Fruit fly (Drosophila melanogaster): ENCODE results near the gene CG32281.

CG32281 gene

dm6 chr3L:3126478-3126877 is 42.7 kb upstream of the CG32281 start:
- no peak for TF ChIP-seq spab (GFP tag; optimal IDR thresholded peaks at IDR 0.05)
- peak; percentile 44 for TF ChIP-seq svp (GFP tag)
- TF ChIP-seq ss (GFP tag; optimal IDR thresholded peaks at IDR 0.05): peak in 1 of 2 experiments; percentile 10

DNA sequence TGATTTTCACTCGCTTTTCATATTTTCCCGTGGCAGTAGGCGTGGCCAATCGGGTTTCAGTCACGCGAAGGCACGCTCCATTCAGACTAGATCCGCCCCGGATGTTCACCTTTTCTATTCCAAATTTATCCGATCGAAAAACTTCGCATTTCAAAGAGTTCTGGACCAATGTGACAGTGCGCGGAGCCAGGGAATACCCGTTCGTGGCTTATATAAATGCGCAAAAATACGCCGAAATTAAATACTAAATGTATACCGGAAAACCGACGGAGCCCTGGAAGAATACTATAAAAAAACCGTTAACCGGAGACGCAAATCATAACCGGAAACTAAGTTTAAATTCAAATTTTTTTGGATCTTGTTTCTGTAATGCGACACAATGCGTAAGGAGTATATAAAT is 41.6 kb upstream of the CG32281 start, which contains the start of gene promL:
promL (minus strand) TSS at position 181 of the 400 bp plus-strand sequence.
- TF ChIP-seq Sox14 (GFP tag; optimal IDR thresholded peaks at IDR 0.05): peak; percentile 78
- no peak for TF ChIP-seq CG9139 (GFP tag; optimal IDR thresholded peaks at IDR 0.05)
- no peak for TF ChIP-seq CG34406 (GFP tag; optimal IDR thresholded peaks at IDR 0.05)
- no peak for TF ChIP-seq acj6 (GFP tag; optimal IDR thresholded peaks at IDR 0.05)
- TF ChIP-seq CG15336 (GFP tag; IDR thresholded peaks at IDR 0.05): peak; percentile 20; the same call in 1 of the 2 replicates
- no peak for TF ChIP-seq fd85E (GFP tag; optimal IDR thresholded peaks at IDR 0.05)
- peak; percentile 38 for TF ChIP-seq CG3919 (GFP tag; optimal IDR thresholded peaks at IDR 0.05)
- TF ChIP-seq Hr39 (GFP tag; optimal IDR thresholded peaks at IDR 0.05): peak; percentile 16
- no peak for TF ChIP-seq CG6276 (GFP tag; optimal IDR thresholded peaks at IDR 0.05)
- peak; percentile 27 for TF ChIP-seq CG31627 (GFP tag; optimal IDR thresholded peaks at IDR 0.05)
- no peak for TF ChIP-seq CG10631 (GFP tag; optimal IDR thresholded peaks at IDR 0.05)
- TF ChIP-seq CG1621 (tag; optimal IDR thresholded peaks at IDR 0.05): peak; percentile 88
- TF ChIP-seq CG6792 (GFP tag; optimal IDR thresholded peaks at IDR 0.05): no peak
- peak; percentile 0 for TF ChIP-seq dac (GFP tag; optimal IDR thresholded peaks at IDR 0.05)
- TF ChIP-seq Gug (GFP tag; IDR thresholded peaks at IDR 0.05): no peak
- TF ChIP-seq Smox (GFP tag; optimal IDR thresholded peaks at IDR 0.05): no peak
- peak; percentile 21 for TF ChIP-seq CG3032 (tag; optimal IDR thresholded peaks at IDR 0.05)
- TF ChIP-seq Ets21C (GFP tag; optimal IDR thresholded peaks at IDR 0.05): peak; percentile 19
- TF ChIP-seq fkh (GFP tag; optimal IDR thresholded peaks at IDR 0.05): peak; percentile 38
- TF ChIP-seq topi (GFP tag; optimal IDR thresholded peaks at IDR 0.05): peak; percentile 55
- TF ChIP-seq Hr4 (GFP tag; optimal IDR thresholded peaks at IDR 0.05): no peak
- no peak for TF ChIP-seq pdm3 (GFP tag; optimal IDR thresholded peaks at IDR 0.05)
- peak; percentile 74 for TF ChIP-seq CG6163 (GFP tag; IDR thresholded peaks at IDR 0.05)
- peak; percentile 30 for TF ChIP-seq vri (GFP tag; optimal IDR thresholded peaks at IDR 0.05)
- TF ChIP-seq CG11902 (GFP tag; optimal IDR thresholded peaks at IDR 0.05): no peak
- no peak for TF ChIP-seq achi (GFP tag; optimal IDR thresholded peaks at IDR 0.05)
- peak; percentile 19 for TF ChIP-seq CG8632 (GFP tag; optimal IDR thresholded peaks at IDR 0.05)
- no peak for TF ChIP-seq OdsH (GFP tag; optimal IDR thresholded peaks at IDR 0.05)
- no peak for TF ChIP-seq spab (GFP tag; optimal IDR thresholded peaks at IDR 0.05)
- peak; percentile 44 to 49 for TF ChIP-seq ss (GFP tag; optimal IDR thresholded peaks at IDR 0.05)
- no peak for TF ChIP-seq svp (GFP tag)
- no peak for TF ChIP-seq CG11294 (GFP tag; IDR thresholded peaks at IDR 0.05)
- peak; percentile 64 for TF ChIP-seq Eip75B (GFP tag; optimal IDR thresholded peaks at IDR 0.05)
- TF ChIP-seq fd59A (GFP tag; optimal IDR thresholded peaks at IDR 0.05): no peak
- TF ChIP-seq Eip93F (GFP tag; optimal IDR thresholded peaks at IDR 0.05): no peak
- peak; percentile 6 for TF ChIP-seq CG6808 (GFP tag; optimal IDR thresholded peaks at IDR 0.05)
- TF ChIP-seq eg (GFP tag; IDR thresholded peaks at IDR 0.05): peak; percentile 62; the same call in 2 of the 3 replicates
- TF ChIP-seq CG8119 (GFP tag; IDR thresholded peaks at IDR 0.05): 0 out of 3 replicates have a peak, but pooled peaks have one; percentile 13
- peak; percentile 65 for TF ChIP-seq esn (GFP tag; optimal IDR thresholded peaks at IDR 0.05)
- peak; percentile 56 for TF ChIP-seq lz (GFP tag; optimal IDR thresholded peaks at IDR 0.05)
- TF ChIP-seq Blimp-1 (GFP tag; optimal IDR thresholded peaks at IDR 0.05): no peak
- no peak for TF ChIP-seq CG32006 (GFP tag; optimal IDR thresholded peaks at IDR 0.05)
- TF ChIP-seq Sox102F (GFP tag; optimal IDR thresholded peaks at IDR 0.05): peak; percentile 53
- peak; percentile 72 for TF ChIP-seq dsx (GFP tag; optimal IDR thresholded peaks at IDR 0.05; ENCODE audit: poor library complexity, severe bottlenecking)
- TF ChIP-seq CG11762 (GFP tag; optimal IDR thresholded peaks at IDR 0.05; ENCODE audit: insufficient read depth): no peak
- peak; percentile 54 for TF ChIP-seq CG6854 (GFP tag; optimal IDR thresholded peaks at IDR 0.05)
- TF ChIP-seq salr (GFP tag; optimal IDR thresholded peaks at IDR 0.05): peak in 1 of 2 experiments; percentile 8
- TF ChIP-seq Lpt (GFP tag; optimal IDR thresholded peaks at IDR 0.05): no peak
- TF ChIP-seq Sox15 (GFP tag; optimal IDR thresholded peaks at IDR 0.05): no peak
- no peak for TF ChIP-seq CG8319 (GFP tag; optimal IDR thresholded peaks at IDR 0.05)

Data from whole organism, prepupa.